Worm (Caenorhabditis elegans) whole organism, mixed stage, embryonic: ENCODE results near the gene sre-18.

Experiments
- M03D4.4 ChIP-seq: sonication (generic microtip); optimal IDR thresholded peaks from 2 replicates; lab custom pipeline; 2017; ENCODE audit warnings: mild to moderate bottlenecking, missing genetic modification characterization, missing compliant biosample characterization
- bed-3 ChIP-seq: fragments of 200-800 bp; sonication (Bioruptor generic); optimal IDR thresholded peaks from 3 replicates; lab custom pipeline; 2018; ENCODE audit warnings: mild to moderate bottlenecking, missing genetic modification characterization, moderate library complexity, missing compliant biosample characterization
- blmp-1 ChIP-seq: fragments of 150-350 bp; optimal IDR thresholded peaks from 2 replicates; lab custom pipeline; 2014; ENCODE audit warnings: missing biosample characterization, missing genetic modification characterization
- ceh-39 ChIP-seq: fragments of 150-350 bp; optimal IDR thresholded peaks from 2 replicates; lab custom pipeline; 2014; ENCODE audit warnings: missing biosample characterization, missing genetic modification characterization
- ceh-43 ChIP-seq: fragments of 200-800 bp; sonication (Bioruptor generic); optimal IDR thresholded peaks from 2 replicates; lab custom pipeline; 2018; ENCODE audit warnings: mild to moderate bottlenecking, missing genetic modification characterization, moderate library complexity, missing compliant biosample characterization
- ceh-83 ChIP-seq: fragments of 200-800 bp; sonication (Bioruptor generic); optimal IDR thresholded peaks from 2 replicates; lab custom pipeline; 2018; ENCODE audit warnings: mild to moderate bottlenecking, missing genetic modification characterization, missing compliant biosample characterization
- ces-1 ChIP-seq: fragments of 150-350 bp; optimal IDR thresholded peaks from 2 replicates; lab custom pipeline; 2014; ENCODE audit warnings: missing biosample characterization, missing genetic modification reagents, missing genetic modification characterization
- cnd-1 ChIP-seq: fragments of 200-800 bp; sonication (Bioruptor generic); optimal IDR thresholded peaks from 2 replicates; lab custom pipeline; 2018; ENCODE audit warnings: mild to moderate bottlenecking, missing genetic modification characterization, missing compliant biosample characterization
- drap-1 ChIP-seq: fragments of 200-800 bp; sonication (Bioruptor generic); optimal IDR thresholded peaks from 3 replicates; lab custom pipeline; 2018; ENCODE audit warnings: mild to moderate bottlenecking, missing genetic modification characterization, missing compliant biosample characterization
- elt-1 ChIP-seq: sonication (generic microtip); optimal IDR thresholded peaks from 2 replicates; lab custom pipeline; 2017; ENCODE audit warnings: missing genetic modification characterization, mild to moderate bottlenecking, missing compliant biosample characterization, antibody characterized with exemption, moderate library complexity, borderline replicate concordance; ENCODE audit not compliant: insufficient read depth
- elt-3 ChIP-seq: fragments of 150-350 bp; optimal IDR thresholded peaks from 2 replicates; lab custom pipeline; 2014; ENCODE audit warnings: missing biosample characterization, missing genetic modification characterization
- flh-1 ChIP-seq: fragments of 200-800 bp; sonication (Bioruptor generic); optimal IDR thresholded peaks from 2 replicates; lab custom pipeline; 2018; ENCODE audit warnings: mild to moderate bottlenecking, missing genetic modification characterization, moderate library complexity, missing compliant biosample characterization
- ham-2 ChIP-seq: fragments of 200-800 bp; sonication (Bioruptor generic); optimal IDR thresholded peaks from 2 replicates; lab custom pipeline; 2018; ENCODE audit warnings: mild to moderate bottlenecking, missing genetic modification characterization, missing compliant biosample characterization
- hlh-1 ChIP-seq: fragments of 150-350 bp; optimal IDR thresholded peaks from 2 replicates; lab custom pipeline; 2014; ENCODE audit warnings: missing biosample characterization, missing genetic modification reagents, missing genetic modification characterization
- lin-13 ChIP-seq: fragments of 150-350 bp; optimal IDR thresholded peaks from 2 replicates; lab custom pipeline; 2014; ENCODE audit warnings: missing biosample characterization, missing genetic modification characterization
- lin-32 ChIP-seq: fragments of 200-800 bp; sonication (Bioruptor generic); optimal IDR thresholded peaks from 2 replicates; lab custom pipeline; 2018; ENCODE audit warnings: mild to moderate bottlenecking, missing genetic modification characterization, missing compliant biosample characterization
- lsy-2 ChIP-seq: fragments of 150-350 bp; optimal IDR thresholded peaks from 2 replicates; lab custom pipeline; 2014; ENCODE audit warnings: missing biosample characterization, missing genetic modification characterization
- mab-5 ChIP-seq: fragments of 150-350 bp; optimal IDR thresholded peaks from 2 replicates; lab custom pipeline; 2014; ENCODE audit warnings: missing biosample characterization, missing genetic modification characterization
- mep-1 ChIP-seq: fragments of 150-350 bp; optimal IDR thresholded peaks from 2 replicates; lab custom pipeline; 2017; ENCODE audit warnings: missing biosample characterization, missing genetic modification reagents, missing genetic modification characterization, inconsistent platforms
- mls-2 ChIP-seq: sonication (generic microtip); optimal IDR thresholded peaks from 2 replicates; lab custom pipeline; 2016; ENCODE audit warnings: mild to moderate bottlenecking, missing genetic modification characterization, moderate library complexity, missing compliant biosample characterization
- nhr-12 ChIP-seq: fragments of 150-350 bp; optimal IDR thresholded peaks from 2 replicates; lab custom pipeline; 2014; ENCODE audit warnings: missing biosample characterization, missing genetic modification characterization
- nhr-2 ChIP-seq: fragments of 150-350 bp; optimal IDR thresholded peaks from 2 replicates; lab custom pipeline; 2014; ENCODE audit warnings: missing biosample characterization, missing genetic modification characterization
- nhr-237 ChIP-seq: fragments of 150-350 bp; optimal IDR thresholded peaks from 2 replicates; lab custom pipeline; 2014; ENCODE audit warnings: missing biosample characterization, missing genetic modification characterization
- nhr-28 ChIP-seq: fragments of 150-350 bp; optimal IDR thresholded peaks from 2 replicates; lab custom pipeline; 2014; ENCODE audit warnings: missing biosample characterization, missing genetic modification characterization
- nhr-76 ChIP-seq: sonication (generic microtip); optimal IDR thresholded peaks from 2 replicates; lab custom pipeline; 2017; ENCODE audit warnings: missing biosample characterization, missing genetic modification characterization
- sem-2 ChIP-seq: fragments of 200-800 bp; sonication (Bioruptor generic); optimal IDR thresholded peaks from 2 replicates; lab custom pipeline; 2018; ENCODE audit warnings: mild to moderate bottlenecking, missing genetic modification characterization, missing compliant biosample characterization
- snpc-4 ChIP-seq: fragments of 150-350 bp; optimal IDR thresholded peaks from 2 replicates; lab custom pipeline; 2014; ENCODE audit warnings: missing biosample characterization, missing genetic modification characterization
- sptf-1 ChIP-seq: sonication (generic microtip); optimal IDR thresholded peaks from 2 replicates; lab custom pipeline; 2017; ENCODE audit warnings: mild to moderate bottlenecking, missing genetic modification characterization, moderate library complexity, missing compliant biosample characterization
- tbx-8 ChIP-seq: fragments of 200-800 bp; sonication (Bioruptor generic); optimal IDR thresholded peaks from 2 replicates; lab custom pipeline; 2018; ENCODE audit warnings: mild to moderate bottlenecking, missing genetic modification characterization, moderate library complexity, missing compliant biosample characterization
- unc-120 ChIP-seq: sonication (generic microtip); optimal IDR thresholded peaks from 2 replicates; lab custom pipeline; 2017; ENCODE audit warnings: missing genetic modification characterization, missing compliant biosample characterization; ENCODE audit not compliant: poor library complexity, severe bottlenecking
- unc-39 ChIP-seq: fragments of 150-350 bp; optimal IDR thresholded peaks from 2 replicates; lab custom pipeline; 2014; ENCODE audit warnings: missing biosample characterization, missing genetic modification characterization
- zip-8 ChIP-seq: fragments of 150-350 bp; optimal IDR thresholded peaks from 2 replicates; lab custom pipeline; 2014; ENCODE audit warnings: missing biosample characterization, missing genetic modification characterization
- ztf-11 ChIP-seq: fragments of 150-350 bp; optimal IDR thresholded peaks from 2 replicates; lab custom pipeline; 2014; ENCODE audit warnings: missing biosample characterization, missing genetic modification characterization

The sre-18 gene

DNA sequence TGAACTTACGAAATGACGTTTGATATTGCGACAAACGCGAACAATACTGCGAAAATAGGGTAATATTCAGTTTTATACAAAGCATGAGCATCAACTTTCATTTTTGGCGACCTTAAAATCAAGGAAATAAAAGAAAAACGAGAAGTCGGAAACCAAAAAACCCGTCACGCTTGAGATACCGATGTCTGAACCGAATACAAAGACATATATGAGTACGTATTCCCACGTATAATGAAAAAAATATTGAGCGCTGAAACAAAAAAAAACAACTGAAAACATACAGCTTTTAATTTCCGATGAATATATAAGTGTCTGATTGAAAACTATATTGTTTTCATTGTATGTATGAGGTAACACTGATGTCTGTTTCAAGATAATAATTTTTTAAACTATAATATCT lies at the start of gene sre-18:
sre-18 (minus strand) TSS at position 101 of the 400 bp plus-strand sequence.
- TF ChIP-seq lsy-2 (tag; lab: Kevin White, UChicago): no peak
- TF ChIP-seq nhr-28 (tag; lab: Kevin White, UChicago): no peak
- TF ChIP-seq snpc-4 (tag; lab: Kevin White, UChicago): no peak
- no peak for TF ChIP-seq sptf-1
- no peak for TF ChIP-seq nhr-2 (tag; lab: Kevin White, UChicago)
- no peak for TF ChIP-seq unc-39
- TF ChIP-seq nhr-12 (tag; lab: Kevin White, UChicago): no peak
- TF ChIP-seq tbx-8: no peak
- no peak for TF ChIP-seq unc-120 (tag; lab: Kevin White, UChicago)
- no peak for TF ChIP-seq elt-3 (tag; lab: Kevin White, UChicago)
- TF ChIP-seq ztf-11: no peak
- TF ChIP-seq mls-2 (tag; lab: Kevin White, UChicago): no peak
- no peak for TF ChIP-seq flh-1 (GFP tag; lab: Kevin White, UChicago)
- no peak for TF ChIP-seq bed-3 (GFP tag; lab: Kevin White, UChicago)
- TF ChIP-seq ceh-39 (tag; lab: Kevin White, UChicago): no peak
- no peak for TF ChIP-seq lin-32 (GFP tag; lab: Kevin White, UChicago)

DNA sequence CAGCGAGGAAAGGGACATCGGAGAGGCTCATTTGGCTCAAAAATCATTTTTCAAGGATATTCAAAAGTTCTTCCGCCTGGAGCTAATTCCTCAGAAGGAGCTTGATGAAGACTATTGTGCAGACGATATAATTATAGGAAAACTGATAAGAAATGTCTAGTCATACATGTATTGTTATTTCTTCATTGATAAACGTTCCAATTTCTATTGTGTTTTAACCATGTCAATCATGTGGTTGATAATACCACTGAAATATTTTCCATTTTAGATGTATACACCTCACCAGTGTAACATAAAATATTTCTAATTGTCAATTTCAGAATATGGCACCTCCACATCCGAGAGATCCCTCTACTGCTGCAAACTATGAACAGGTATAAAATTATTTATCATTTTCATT lies 49.8 kb upstream of the sre-18 start, which contains the start of gene ltah-1.1:
ltah-1.1 (plus strand) TSS at position 283 of the 400 bp plus-strand sequence.
- TF ChIP-seq bed-3 (GFP tag; lab: Kevin White, UChicago): no peak
- TF ChIP-seq sem-2 (GFP tag; lab: Kevin White, UChicago): no peak
- TF ChIP-seq elt-3 (tag; lab: Kevin White, UChicago): no peak
- TF ChIP-seq elt-1 (tag; lab: Kevin White, UChicago): no peak
- no peak for TF ChIP-seq nhr-76 (tag; lab: Kevin White, UChicago)
- TF ChIP-seq nhr-237: no peak
- TF ChIP-seq ceh-43 (GFP tag; lab: Kevin White, UChicago): no peak
- no peak for TF ChIP-seq lsy-2 (tag; lab: Kevin White, UChicago)
- TF ChIP-seq zip-8: no peak
- TF ChIP-seq cnd-1 (tag; lab: Kevin White, UChicago): no peak
- TF ChIP-seq blmp-1 (tag; lab: Kevin White, UChicago): no peak
- no peak for TF ChIP-seq mab-5 (tag; lab: Kevin White, UChicago)
- no peak for TF ChIP-seq M03D4.4 (tag; lab: Kevin White, UChicago)
- no peak for TF ChIP-seq nhr-12 (tag; lab: Kevin White, UChicago)
- no peak for TF ChIP-seq mep-1

DNA sequence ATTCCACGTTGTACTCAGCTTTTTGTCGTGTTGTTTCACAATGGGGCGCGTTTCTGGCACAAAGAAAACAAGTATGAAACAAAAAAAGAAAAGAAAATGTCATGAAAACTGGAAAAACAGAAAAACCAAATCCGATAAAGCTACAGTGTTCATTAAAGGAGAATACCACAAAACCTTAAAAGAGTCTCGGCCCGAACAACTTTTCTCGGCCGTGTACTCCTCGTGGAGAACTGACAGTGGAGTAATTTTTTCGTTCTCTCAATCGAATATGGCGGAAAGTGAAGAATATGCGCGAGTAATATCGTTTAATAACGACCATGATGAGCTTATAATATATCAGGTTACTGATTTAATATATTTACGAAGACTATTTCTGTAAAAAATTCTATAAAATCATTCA lies 48.9 kb upstream of the sre-18 start, which contains the start of the genes tag-335 and vkmt-1:
tag-335 (minus strand) TSS at position 88 of the 400 bp plus-strand sequence.
vkmt-1 (plus strand) TSS at position 219 of the 400 bp plus-strand sequence.
- TF ChIP-seq lin-13 (tag; lab: Kevin White, UChicago) (no peak), tbx-8 (no peak), ces-1 (GFP tag; lab: Kevin White, UChicago) (no peak), sptf-1 (no peak), mls-2 (tag; lab: Kevin White, UChicago) (no peak), M03D4.4 (tag; lab: Kevin White, UChicago) (no peak)

DNA sequence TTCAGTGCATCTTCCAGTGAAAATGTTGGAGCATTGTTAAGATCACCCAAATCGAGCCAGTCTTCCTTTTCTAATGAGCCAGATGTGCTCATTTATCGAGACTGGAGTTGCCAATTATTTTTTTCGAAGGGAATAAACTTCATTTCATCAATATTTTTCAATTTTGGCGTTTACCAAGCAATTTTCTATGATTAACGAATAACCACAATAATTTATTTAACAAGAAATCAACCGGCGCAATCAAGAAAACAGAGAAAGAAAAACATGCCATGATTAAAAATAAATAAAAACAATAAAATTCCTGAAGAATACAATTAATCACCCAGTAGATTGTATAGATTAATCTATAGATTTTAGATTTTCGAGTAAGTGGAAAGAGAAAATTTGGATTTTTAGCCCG lies 46.3 kb upstream of the sre-18 start, which contains the start of gene vps-8:
vps-8 (minus strand) TSS at position 101 of the 400 bp plus-strand sequence.
- TF ChIP-seq bed-3 (GFP tag; lab: Kevin White, UChicago) (no peak), mep-1 (no peak), ham-2 (GFP tag; lab: Kevin White, UChicago) (no peak), flh-1 (GFP tag; lab: Kevin White, UChicago) (no peak), zip-8 (no peak), ztf-11 (no peak), ces-1 (GFP tag; lab: Kevin White, UChicago) (no peak), snpc-4 (tag; lab: Kevin White, UChicago) (no peak), nhr-12 (tag; lab: Kevin White, UChicago) (no peak), hlh-1 (no peak), M03D4.4 (tag; lab: Kevin White, UChicago) (no peak), ceh-43 (GFP tag; lab: Kevin White, UChicago) (no peak), mab-5 (tag; lab: Kevin White, UChicago) (no peak), drap-1 (GFP tag; lab: Kevin White, UChicago) (no peak), ceh-83 (no peak)
